Fruit fly (Drosophila melanogaster): ENCODE results near the gene CG46281.

CG46281 gene

DNA sequence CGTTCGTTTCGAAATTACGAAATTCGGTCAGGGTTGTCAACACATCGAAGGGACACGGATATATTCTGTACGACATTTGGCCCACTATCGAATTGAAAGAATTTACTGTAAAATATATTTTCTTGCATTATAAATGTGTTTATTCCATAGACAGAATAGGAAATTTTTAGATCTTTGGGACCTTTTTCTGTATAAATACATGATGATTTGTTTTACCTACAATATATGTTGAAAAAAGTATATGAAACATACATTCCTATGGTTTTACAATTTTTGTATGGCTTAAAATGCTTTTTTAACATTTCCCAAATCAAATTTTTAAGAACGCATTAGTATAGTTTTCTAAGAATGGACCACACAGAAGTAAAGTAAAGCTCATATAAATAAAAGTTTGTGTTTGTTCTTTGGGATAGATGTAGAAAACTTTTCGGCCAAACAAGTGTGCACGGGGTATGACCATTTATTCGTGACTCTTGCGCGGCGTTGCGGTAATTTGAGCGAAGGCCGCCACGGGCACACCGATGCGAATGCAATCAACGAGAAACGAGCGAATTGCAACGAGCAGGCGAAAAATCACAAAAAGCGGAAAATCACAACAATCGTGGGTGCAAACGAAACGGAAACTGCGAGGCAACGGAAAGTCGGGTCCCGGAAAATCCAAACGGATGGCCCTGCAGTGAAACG, 32.4 kb downstream of the CG46281 start, which contains the start of the genes CG17327, CG44194 and CG7518:
Gene CG17327 (minus strand): TSS at position 177 of the 684 bp plus-strand sequence.
Gene CG44194 (minus strand): TSS at position 177 of the 684 bp plus-strand sequence.
Gene CG7518 (plus strand): TSS at position 540 of the 684 bp plus-strand sequence.
- TF ChIP-seq kah (GFP tag; optimal IDR thresholded peaks at IDR 0.05) = no peak
- TF ChIP-seq fd64A (GFP tag; optimal IDR thresholded peaks at IDR 0.05) = no peak
- no peak for TF ChIP-seq Eip74EF (GFP tag; optimal IDR thresholded peaks at IDR 0.05)
- no peak for TF ChIP-seq jumu (GFP tag; optimal IDR thresholded peaks at IDR 0.05)
- TF ChIP-seq stc (GFP tag; IDR thresholded peaks at IDR 0.05) = no peak
- no peak for TF ChIP-seq Nf-YB (GFP tag; optimal IDR thresholded peaks at IDR 0.05)
- TF ChIP-seq Lpt (GFP tag; optimal IDR thresholded peaks at IDR 0.05) = no peak
- peak; percentile 77 for TF ChIP-seq BEAF-32 (GFP tag; optimal IDR thresholded peaks at IDR 0.05)
- TF ChIP-seq CG9797 (GFP tag; optimal IDR thresholded peaks at IDR 0.05) = peak; percentile 90
- TF ChIP-seq CG4854 (GFP tag; optimal IDR thresholded peaks at IDR 0.05) = no peak
- no peak for TF ChIP-seq CG15011 (GFP tag; optimal IDR thresholded peaks at IDR 0.05)
- TF ChIP-seq CG17328 (GFP tag; IDR thresholded peaks at IDR 0.05) = no peak
- TF ChIP-seq twi (tag; optimal IDR thresholded peaks at IDR 0.05) = no peak
- no peak for TF ChIP-seq CG4328 (GFP tag; optimal IDR thresholded peaks at IDR 0.05)
- TF ChIP-seq CG7963 (GFP tag; IDR thresholded peaks at IDR 0.05; ENCODE audit: partially characterized antibody) = 0 out of 3 replicates have a peak, but pooled peaks have one; percentile 48
- TF ChIP-seq Ptx1 (GFP tag; IDR thresholded peaks at IDR 0.05) = peak; percentile 29; the same call in 1 of the 2 replicates
- TF ChIP-seq CG10565 (GFP tag; optimal IDR thresholded peaks at IDR 0.05) = no peak
- no peak for TF ChIP-seq Max (GFP tag; optimal IDR thresholded peaks at IDR 0.05)
- TF ChIP-seq Ets97D (GFP tag; optimal IDR thresholded peaks at IDR 0.05) = peak; percentile 62
- TF ChIP-seq ssp (GFP tag; IDR thresholded peaks at IDR 0.05) = peak; percentile 96
- no peak for TF ChIP-seq caup (GFP tag; optimal IDR thresholded peaks at IDR 0.05; ENCODE audit: severe bottlenecking)
- TF ChIP-seq ara (GFP tag; IDR thresholded peaks at IDR 0.05) = no peak
- peak; percentile 66 for TF ChIP-seq CG12391 (tag; optimal IDR thresholded peaks at IDR 0.05)
- no peak for TF ChIP-seq chm (GFP tag; IDR thresholded peaks at IDR 0.05)
- no peak for TF ChIP-seq br (optimal IDR thresholded peaks at IDR 0.05)
- no peak for TF ChIP-seq bcd (GFP tag; optimal IDR thresholded peaks at IDR 0.05)
- TF ChIP-seq CG34422 (GFP tag; IDR thresholded peaks at IDR 0.05) = peak; percentile 35; the same call in 1 of the 3 replicates
- no peak for TF ChIP-seq CG15073 (GFP tag; optimal IDR thresholded peaks at IDR 0.05)
- TF ChIP-seq HLHmδ (GFP tag; optimal IDR thresholded peaks at IDR 0.05) = no peak
- no peak for TF ChIP-seq tap (tag; optimal IDR thresholded peaks at IDR 0.05)
- no peak for TF ChIP-seq zfh2 (GFP tag; optimal IDR thresholded peaks at IDR 0.05)
- TF ChIP-seq BtbVII (GFP tag; optimal IDR thresholded peaks at IDR 0.05) = no peak
- TF ChIP-seq Fer3 (tag; optimal IDR thresholded peaks at IDR 0.05) = no peak
- TF ChIP-seq Fer2 (tag; optimal IDR thresholded peaks at IDR 0.05) = peak; percentile 14
- no peak for TF ChIP-seq CG2875 (GFP tag; optimal IDR thresholded peaks at IDR 0.05)
- peak; percentile 11 for TF ChIP-seq CG1602 (GFP tag; optimal IDR thresholded peaks at IDR 0.05)
- no peak for TF ChIP-seq CG12744 (GFP tag; optimal IDR thresholded peaks at IDR 0.05)
- TF ChIP-seq CG4820 (GFP tag; optimal IDR thresholded peaks at IDR 0.05) = no peak
- no peak for TF ChIP-seq danr (GFP tag; IDR thresholded peaks at IDR 0.05)
- no peak for TF ChIP-seq Nf-YC (tag; optimal IDR thresholded peaks at IDR 0.05)
- TF ChIP-seq CG12071 (GFP tag; optimal IDR thresholded peaks at IDR 0.05) = no peak
- TF ChIP-seq row (GFP tag; IDR thresholded peaks at IDR 0.05) = peak; percentile 84
- peak; percentile 93 for TF ChIP-seq gfzf (GFP tag; optimal IDR thresholded peaks at IDR 0.05)
- TF ChIP-seq tx (GFP tag; optimal IDR thresholded peaks at IDR 0.05) = peak; percentile 16
- no peak for TF ChIP-seq Stat92E (GFP tag; optimal IDR thresholded peaks at IDR 0.05)
- no peak for TF ChIP-seq Dad (GFP tag; optimal IDR thresholded peaks at IDR 0.05)
- TF ChIP-seq Ravus (GFP tag; IDR thresholded peaks at IDR 0.05) = no peak
- no peak for TF ChIP-seq seq (GFP tag; IDR thresholded peaks at IDR 0.05)
- TF ChIP-seq dpn (GFP tag; optimal IDR thresholded peaks at IDR 0.05) = peak; percentile 35 to 39
- peak; percentile 34; the same call in 1 of the 2 replicates for TF ChIP-seq sens-2 (GFP tag; IDR thresholded peaks at IDR 0.05)

All from whole organism, embryonic.